1 fruit fly cellular context compared by ENCODE assay signal in genomic region chr2L:9176791-9177190, dm6.
TF ChIP-seq lines count a peak whose summit lies in the region.

No protein-coding gene starts in this region.

TF ChIP-seq in whole organism, embryonic, 481 proteins besides CTCF, POLR2A, EP300 and RAD21 (continued from another document and continues in another):
- TF ChIP-seq CG3838 (GFP tag; optimal IDR thresholded peaks at IDR 0.05; lab: Kevin White, UChicago): no peak
- no peak for TF ChIP-seq CG5245 (GFP tag; optimal IDR thresholded peaks at IDR 0.05; lab: Kevin White, UChicago)
- no peak for TF ChIP-seq bbx (GFP tag; IDR thresholded peaks at IDR 0.05; lab: Robert Waterston, UW; ENCODE audit: partially characterized antibody)
- no peak for TF ChIP-seq CG2120 (GFP tag; optimal IDR thresholded peaks at IDR 0.05; lab: Kevin White, UChicago)
- TF ChIP-seq pros (GFP tag; optimal IDR thresholded peaks at IDR 0.05; lab: Kevin White, UChicago): no peak
- TF ChIP-seq Dp (GFP tag; optimal IDR thresholded peaks at IDR 0.05; lab: Kevin White, UChicago): no peak
- no peak for TF ChIP-seq gcm2 (GFP tag; optimal IDR thresholded peaks at IDR 0.05; lab: Kevin White, UChicago)
- no peak for TF ChIP-seq danr (GFP tag; IDR thresholded peaks at IDR 0.05; lab: Robert Waterston, UW)
- TF ChIP-seq Vsx1 (GFP tag; optimal IDR thresholded peaks at IDR 0.05; lab: Kevin White, UChicago): no peak
- no peak for TF ChIP-seq CG14667 (GFP tag; IDR thresholded peaks at IDR 0.05; lab: Robert Waterston, UW)
- TF ChIP-seq gro (GFP tag; optimal IDR thresholded peaks at IDR 0.05; lab: Kevin White, UChicago): no peak
- TF ChIP-seq CG17359 (tag; optimal IDR thresholded peaks at IDR 0.05; lab: Kevin White, UChicago): no peak
- no peak for TF ChIP-seq CG14050 (GFP tag; IDR thresholded peaks at IDR 0.05; lab: Robert Waterston, UW)
- no peak for TF ChIP-seq CG8281 (tag; optimal IDR thresholded peaks at IDR 0.05; lab: Kevin White, UChicago)
- no peak for TF ChIP-seq peb (GFP tag; IDR thresholded peaks at IDR 0.05; lab: Robert Waterston, UW)
- TF ChIP-seq Sin3A (optimal IDR thresholded peaks at IDR 0.05; lab: Kevin White, UChicago): no peak
- TF ChIP-seq HmgD (GFP tag; optimal IDR thresholded peaks at IDR 0.05; lab: Kevin White, UChicago): no peak
- TF ChIP-seq YL-1 (GFP tag; optimal IDR thresholded peaks at IDR 0.05; lab: Kevin White, UChicago): no peak
- no peak for TF ChIP-seq CG11723 (GFP tag; optimal IDR thresholded peaks at IDR 0.05; lab: Kevin White, UChicago)
- TF ChIP-seq z (GFP tag; IDR thresholded peaks at IDR 0.05; lab: Robert Waterston, UW): no peak
- TF ChIP-seq Sry-δ (GFP tag; optimal IDR thresholded peaks at IDR 0.05; lab: Kevin White, UChicago): no peak
- TF ChIP-seq Antp (GFP tag; optimal IDR thresholded peaks at IDR 0.05; lab: Kevin White, UChicago): no peak
- TF ChIP-seq sens-2 (GFP tag; IDR thresholded peaks at IDR 0.05; lab: Robert Waterston, UW): no peak
- peak; percentile 18 for TF ChIP-seq CG17385 (GFP tag; optimal IDR thresholded peaks at IDR 0.05; lab: Kevin White, UChicago)
- TF ChIP-seq onecut (GFP tag; IDR thresholded peaks at IDR 0.05; lab: Robert Waterston, UW): peak; percentile 66
- no peak for TF ChIP-seq mam (GFP tag; optimal IDR thresholded peaks at IDR 0.05; lab: Kevin White, UChicago)
- TF ChIP-seq Ets65A (GFP tag; lab: Kevin White, UChicago): no peak
- 0 out of 2 replicates have a peak, but pooled peaks have one; percentile 17 for TF ChIP-seq seq (GFP tag; IDR thresholded peaks at IDR 0.05; lab: Robert Waterston, UW)
- TF ChIP-seq sens (GFP tag; lab: Kevin White, UChicago): peak; percentile 76
- TF ChIP-seq CoRest (tag; optimal IDR thresholded peaks at IDR 0.05; lab: Kevin White, UChicago): no peak
- TF ChIP-seq hbn (GFP tag; IDR thresholded peaks at IDR 0.05; lab: Robert Waterston, UW; ENCODE audit: partially characterized antibody): no peak
- TF ChIP-seq CG8924 (tag; optimal IDR thresholded peaks at IDR 0.05; lab: Kevin White, UChicago): no peak
- no peak for TF ChIP-seq Xbp1 (GFP tag; optimal IDR thresholded peaks at IDR 0.05; lab: Kevin White, UChicago)
- peak; percentile 59; the same call in 2 of the 3 replicates for TF ChIP-seq Dbx (GFP tag; IDR thresholded peaks at IDR 0.05; lab: Robert Waterston, UW)
- no peak; the same call in 1 of the 2 replicates for TF ChIP-seq wdn (GFP tag; IDR thresholded peaks at IDR 0.05; lab: Robert Waterston, UW)
- no peak for TF ChIP-seq CG17361 (GFP tag; IDR thresholded peaks at IDR 0.05; lab: Robert Waterston, UW)
- TF ChIP-seq ind (GFP tag; optimal IDR thresholded peaks at IDR 0.05; lab: Kevin White, UChicago): no peak
- TF ChIP-seq lmd (GFP tag; IDR thresholded peaks at IDR 0.05; lab: Robert Waterston, UW): no peak
- no peak for TF ChIP-seq Mad (GFP tag; optimal IDR thresholded peaks at IDR 0.05; lab: Kevin White, UChicago)
- TF ChIP-seq run (tag; optimal IDR thresholded peaks at IDR 0.05; lab: Kevin White, UChicago): no peak
- peak in 1 of 2 experiments; percentile 69 for TF ChIP-seq Pdp1 (GFP tag; optimal IDR thresholded peaks at IDR 0.05; lab: Kevin White, UChicago)
- no peak for TF ChIP-seq CG6654 (GFP tag; optimal IDR thresholded peaks at IDR 0.05; lab: Kevin White, UChicago)
- no peak for TF ChIP-seq Hr78 (GFP tag; optimal IDR thresholded peaks at IDR 0.05; lab: Kevin White, UChicago)
- TF ChIP-seq Scr (GFP tag; IDR thresholded peaks at IDR 0.05; lab: Robert Waterston, UW; ENCODE audit: partially characterized antibody): no peak
- TF ChIP-seq esg (GFP tag; conservative IDR thresholded peaks at IDR 0.05; lab: Robert Waterston, UW): no peak
- no peak for TF ChIP-seq hkb (optimal IDR thresholded peaks at IDR 0.05; lab: Kevin White, UChicago)
- TF ChIP-seq hkb (GFP tag; IDR thresholded peaks at IDR 0.05; lab: Robert Waterston, UW): no peak; the same call in 1 of the 2 replicates
- no peak for TF ChIP-seq CG16779 (GFP tag; IDR thresholded peaks at IDR 0.05; lab: Robert Waterston, UW)
- no peak for TF ChIP-seq pum (GFP tag; optimal IDR thresholded peaks at IDR 0.05; lab: Kevin White, UChicago)
- TF ChIP-seq zf30C (GFP tag; optimal IDR thresholded peaks at IDR 0.05; lab: Kevin White, UChicago): peak; percentile 85
- no peak for TF ChIP-seq NK7.1 (GFP tag; optimal IDR thresholded peaks at IDR 0.05; lab: Kevin White, UChicago)
- peak; percentile 58; the same call in 1 of the 2 replicates for TF ChIP-seq CG14014 (GFP tag; IDR thresholded peaks at IDR 0.05; lab: Robert Waterston, UW)
- TF ChIP-seq lola (GFP tag; optimal IDR thresholded peaks at IDR 0.05; lab: Kevin White, UChicago): no peak
- no peak for TF ChIP-seq Dip2 (GFP tag; IDR thresholded peaks at IDR 0.05; lab: Robert Waterston, UW)
- TF ChIP-seq CG13894 (tag; optimal IDR thresholded peaks at IDR 0.05; lab: Kevin White, UChicago): no peak
- TF ChIP-seq CG6175 (GFP tag; IDR thresholded peaks at IDR 0.05; lab: Robert Waterston, UW): no peak
- TF ChIP-seq bowl (GFP tag; IDR thresholded peaks at IDR 0.05; lab: Robert Waterston, UW): peak; percentile 62; the same call in 1 of the 2 replicates
- TF ChIP-seq Spps (tag; optimal IDR thresholded peaks at IDR 0.05; lab: Kevin White, UChicago): no peak
- no peak for TF ChIP-seq vfl (GFP tag; optimal IDR thresholded peaks at IDR 0.05; lab: Kevin White, UChicago)
- peak; percentile 31; the same call in 1 of the 4 replicates for TF ChIP-seq chinmo (GFP tag; IDR thresholded peaks at IDR 0.05; lab: Robert Waterston, UW; ENCODE audit: partially characterized antibody)
- no peak for TF ChIP-seq Nf-YC (tag; optimal IDR thresholded peaks at IDR 0.05; lab: Kevin White, UChicago)
- TF ChIP-seq repo (GFP tag; optimal IDR thresholded peaks at IDR 0.05; lab: Kevin White, UChicago): no peak
- TF ChIP-seq NFAT (GFP tag; IDR thresholded peaks at IDR 0.05; lab: Robert Waterston, UW): no peak; the same call in 1 of the 2 replicates
- no peak for TF ChIP-seq ato (GFP tag; IDR thresholded peaks at IDR 0.05; lab: Robert Waterston, UW; ENCODE audit: partially characterized antibody)
- TF ChIP-seq CG2129 (GFP tag; IDR thresholded peaks at IDR 0.05; lab: Robert Waterston, UW; ENCODE audit: partially characterized antibody): no peak
- peak; percentile 19; the same call in 1 of the 2 replicates for TF ChIP-seq Xrp1 (GFP tag; IDR thresholded peaks at IDR 0.05; lab: Robert Waterston, UW)
- TF ChIP-seq CG2712 (tag; optimal IDR thresholded peaks at IDR 0.05; lab: Kevin White, UChicago): no peak
- TF ChIP-seq CG17829 (tag; optimal IDR thresholded peaks at IDR 0.05; lab: Kevin White, UChicago): no peak
- peak; percentile 19 for TF ChIP-seq PHDP (tag; optimal IDR thresholded peaks at IDR 0.05; lab: Kevin White, UChicago)
- no peak for TF ChIP-seq CG11398 (GFP tag; optimal IDR thresholded peaks at IDR 0.05; lab: Kevin White, UChicago)
- peak; percentile 73 for TF ChIP-seq Med (GFP tag; lab: Kevin White, UChicago)
- TF ChIP-seq B-H2 (GFP tag; optimal IDR thresholded peaks at IDR 0.05; lab: Kevin White, UChicago): peak; percentile 60
- TF ChIP-seq Hey (tag; optimal IDR thresholded peaks at IDR 0.05; lab: Kevin White, UChicago): no peak
- TF ChIP-seq gfzf (GFP tag; optimal IDR thresholded peaks at IDR 0.05; lab: Kevin White, UChicago): no peak
- no peak for TF ChIP-seq gce (GFP tag; IDR thresholded peaks at IDR 0.05; lab: Robert Waterston, UW)
- TF ChIP-seq CG10366 (GFP tag; IDR thresholded peaks at IDR 0.05; lab: Robert Waterston, UW): no peak
- TF ChIP-seq CG17186 (GFP tag; optimal IDR thresholded peaks at IDR 0.05; lab: Kevin White, UChicago): no peak
- no peak for TF ChIP-seq emc (GFP tag; optimal IDR thresholded peaks at IDR 0.05; lab: Kevin White, UChicago)
- no peak for TF ChIP-seq CG14860 (GFP tag; IDR thresholded peaks at IDR 0.05; lab: Robert Waterston, UW; ENCODE audit: partially characterized antibody)
- TF ChIP-seq CG12391 (tag; optimal IDR thresholded peaks at IDR 0.05; lab: Kevin White, UChicago): no peak
- TF ChIP-seq CG8944 (GFP tag; optimal IDR thresholded peaks at IDR 0.05; lab: Kevin White, UChicago): no peak
- no peak for TF ChIP-seq ac (GFP tag; optimal IDR thresholded peaks at IDR 0.05; lab: Kevin White, UChicago)
- no peak for TF ChIP-seq ttk (GFP tag; IDR thresholded peaks at IDR 0.05; lab: Robert Waterston, UW)
- TF ChIP-seq Taf1 (GFP tag; IDR thresholded peaks at IDR 0.05; lab: Robert Waterston, UW): no peak
- no peak for TF ChIP-seq CG18599 (GFP tag; optimal IDR thresholded peaks at IDR 0.05; lab: Kevin White, UChicago)
- no peak for TF ChIP-seq CG9437 (GFP tag; optimal IDR thresholded peaks at IDR 0.05; lab: Kevin White, UChicago)
- peak; percentile 6 for TF ChIP-seq yki (optimal IDR thresholded peaks at IDR 0.05; lab: Kevin White, UChicago)
- no peak for TF ChIP-seq CG10462 (GFP tag; optimal IDR thresholded peaks at IDR 0.05; lab: Kevin White, UChicago)
- TF ChIP-seq E2f2 (GFP tag; IDR thresholded peaks at IDR 0.05; lab: Robert Waterston, UW): 0 out of 2 replicates have a peak, but pooled peaks have one; percentile 12
- TF ChIP-seq Atf6 (GFP tag; IDR thresholded peaks at IDR 0.05; lab: Robert Waterston, UW): no peak
- no peak for TF ChIP-seq eve (GFP tag; optimal IDR thresholded peaks at IDR 0.05; lab: Kevin White, UChicago)
- TF ChIP-seq CG12071 (GFP tag; optimal IDR thresholded peaks at IDR 0.05; lab: Kevin White, UChicago): no peak
- TF ChIP-seq cato (GFP tag; optimal IDR thresholded peaks at IDR 0.05; lab: Kevin White, UChicago; ENCODE audit: borderline replicate concordance): no peak
- no peak for TF ChIP-seq Max (GFP tag; optimal IDR thresholded peaks at IDR 0.05; lab: Kevin White, UChicago)
- TF ChIP-seq CG31441 (GFP tag; IDR thresholded peaks at IDR 0.05; lab: Robert Waterston, UW): no peak
- TF ChIP-seq sr (GFP tag; IDR thresholded peaks at IDR 0.05; lab: Robert Waterston, UW): no peak
- TF ChIP-seq sisA (GFP tag; IDR thresholded peaks at IDR 0.05; lab: Robert Waterston, UW): no peak
- TF ChIP-seq fu2 (GFP tag; optimal IDR thresholded peaks at IDR 0.05; lab: Kevin White, UChicago): no peak
- no peak for TF ChIP-seq Bgb (GFP tag; IDR thresholded peaks at IDR 0.05; lab: Robert Waterston, UW; ENCODE audit: partially characterized antibody)
- no peak for TF ChIP-seq CG13296 (GFP tag; optimal IDR thresholded peaks at IDR 0.05; lab: Kevin White, UChicago)
- no peak for TF ChIP-seq ase (GFP tag; IDR thresholded peaks at IDR 0.05; lab: Robert Waterston, UW)
- TF ChIP-seq CG17612 (GFP tag; IDR thresholded peaks at IDR 0.05; lab: Robert Waterston, UW): no peak
- no peak for TF ChIP-seq CG34376 (GFP tag; optimal IDR thresholded peaks at IDR 0.05; lab: Kevin White, UChicago)
- TF ChIP-seq D (optimal IDR thresholded peaks at IDR 0.05; lab: Kevin White, UChicago): no peak
- TF ChIP-seq D (GFP tag; optimal IDR thresholded peaks at IDR 0.05; lab: Kevin White, UChicago): no peak
- TF ChIP-seq CG14965 (GFP tag; optimal IDR thresholded peaks at IDR 0.05; lab: Kevin White, UChicago; ENCODE audit: borderline replicate concordance): no peak
- TF ChIP-seq CG34422 (GFP tag; IDR thresholded peaks at IDR 0.05; lab: Robert Waterston, UW): peak; percentile 7; the same call in 1 of the 3 replicates
- TF ChIP-seq CG10979 (tag; optimal IDR thresholded peaks at IDR 0.05; lab: Kevin White, UChicago): no peak
- TF ChIP-seq trh (GFP tag; optimal IDR thresholded peaks at IDR 0.05; lab: Kevin White, UChicago): no peak
- no peak for TF ChIP-seq CG17802 (tag; optimal IDR thresholded peaks at IDR 0.05; lab: Kevin White, UChicago)
- TF ChIP-seq shn (GFP tag; optimal IDR thresholded peaks at IDR 0.05; lab: Kevin White, UChicago): no peak
- TF ChIP-seq Hr39 (optimal IDR thresholded peaks at IDR 0.05; lab: Kevin White, UChicago): no peak
- TF ChIP-seq Rfx (GFP tag; IDR thresholded peaks at IDR 0.05; lab: Robert Waterston, UW): peak; percentile 51; the same call in 1 of the 2 replicates
- no peak for TF ChIP-seq Asciz (GFP tag; optimal IDR thresholded peaks at IDR 0.05; lab: Kevin White, UChicago)
- TF ChIP-seq Stat92E (GFP tag; optimal IDR thresholded peaks at IDR 0.05; lab: Kevin White, UChicago): peak in 1 of 3 experiments; percentile 16
- no peak for TF ChIP-seq zen2 (GFP tag; IDR thresholded peaks at IDR 0.05; lab: Robert Waterston, UW; ENCODE audit: partially characterized antibody)
- no peak for TF ChIP-seq prd (optimal IDR thresholded peaks at IDR 0.05; lab: Kevin White, UChicago)
- TF ChIP-seq prd (GFP tag; IDR thresholded peaks at IDR 0.05; lab: Robert Waterston, UW): no peak
- TF ChIP-seq CG17568 (GFP tag; optimal IDR thresholded peaks at IDR 0.05; lab: Kevin White, UChicago): peak; percentile 28
- TF ChIP-seq dmrt11E (tag; optimal IDR thresholded peaks at IDR 0.05; lab: Kevin White, UChicago): no peak
- no peak for TF ChIP-seq MBD-R2 (GFP tag; IDR thresholded peaks at IDR 0.05; lab: Robert Waterston, UW)
- no peak for TF ChIP-seq Nf-YA (GFP tag; IDR thresholded peaks at IDR 0.05; lab: Robert Waterston, UW)
- TF ChIP-seq CG6254 (GFP tag; optimal IDR thresholded peaks at IDR 0.05; lab: Kevin White, UChicago): no peak
- TF ChIP-seq abd-A (tag; optimal IDR thresholded peaks at IDR 0.05; lab: Kevin White, UChicago): no peak
- no peak for TF ChIP-seq CG7987 (GFP tag; optimal IDR thresholded peaks at IDR 0.05; lab: Kevin White, UChicago)
- TF ChIP-seq nerfin-2 (GFP tag; IDR thresholded peaks at IDR 0.05; lab: Robert Waterston, UW; ENCODE audit: partially characterized antibody): no peak
- TF ChIP-seq CG2199 (GFP tag; IDR thresholded peaks at IDR 0.05; lab: Robert Waterston, UW): no peak
- no peak for TF ChIP-seq NC2α (GFP tag; optimal IDR thresholded peaks at IDR 0.05; lab: Kevin White, UChicago)
- TF ChIP-seq twi (tag; optimal IDR thresholded peaks at IDR 0.05; lab: Kevin White, UChicago): no peak
- no peak for TF ChIP-seq CG30020 (tag; optimal IDR thresholded peaks at IDR 0.05; lab: Kevin White, UChicago)
- TF ChIP-seq chif (GFP tag; optimal IDR thresholded peaks at IDR 0.05; lab: Kevin White, UChicago): no peak
- no peak for TF ChIP-seq Kr (GFP tag; optimal IDR thresholded peaks at IDR 0.05; lab: Kevin White, UChicago)
- TF ChIP-seq mirr (GFP tag; optimal IDR thresholded peaks at IDR 0.05; lab: Kevin White, UChicago): no peak
- no peak for TF ChIP-seq CG1233 (GFP tag; optimal IDR thresholded peaks at IDR 0.05; lab: Kevin White, UChicago)
- no peak for TF ChIP-seq Lpt (GFP tag; optimal IDR thresholded peaks at IDR 0.05; lab: Kevin White, UChicago)
- no peak for TF ChIP-seq CG9876 (GFP tag; optimal IDR thresholded peaks at IDR 0.05; lab: Kevin White, UChicago)
- no peak for TF ChIP-seq stwl (tag; optimal IDR thresholded peaks at IDR 0.05; lab: Kevin White, UChicago)
- TF ChIP-seq CG12942 (GFP tag; optimal IDR thresholded peaks at IDR 0.05; lab: Kevin White, UChicago): no peak
